Fruit fly (Drosophila melanogaster) whole organism, prepupa: ENCODE measurements around the gene IleRS-m.
A peak's percentile ranks its signal among the peaks of the same experiment; 100 is the strongest.

ENCODE experiments used
- Blimp-1 ChIP-seq: fragments of 200-800 bp; sonication (Bioruptor generic); optimal IDR thresholded peaks from 3 replicates; lab custom pipeline; 2017; ENCODE audit warnings: missing biosample characterization, missing genetic modification characterization, mild to moderate bottlenecking, moderate library complexity, missing genetic modification reagents
- CG10631 ChIP-seq: fragments of 200-800 bp; sonication (Bioruptor generic); optimal IDR thresholded peaks from 2 replicates; lab custom pipeline; 2016; ENCODE audit warnings: missing biosample characterization, missing genetic modification characterization
- CG10669 ChIP-seq: fragments of 200-800 bp; sonication (Bioruptor generic); optimal IDR thresholded peaks from 3 replicates; lab custom pipeline; 2018; ENCODE audit warnings: missing biosample characterization, mild to moderate bottlenecking, missing genetic modification characterization, moderate library complexity
- CG11294 ChIP-seq: fragments of 200-800 bp; sonication (Bioruptor generic); IDR thresholded peaks from 2 replicates; pipeline ENCODE4 v1.3.6; 2022; ENCODE audit warnings: missing biosample characterization, missing genetic modification characterization
- CG11902 ChIP-seq: fragments of 200-800 bp; sonication (Bioruptor generic); optimal IDR thresholded peaks from 3 replicates; lab custom pipeline; 2016; ENCODE audit warnings: missing biosample characterization, missing genetic modification characterization
- CG15336 ChIP-seq: fragments of 200-800 bp; sonication (Bioruptor generic); IDR thresholded peaks from 2 replicates; pipeline ENCODE4 v1.3.6; 2022; ENCODE audit warnings: missing biosample characterization, missing genetic modification characterization
- CG1621 ChIP-seq: fragments of 200-800 bp; sonication (Bioruptor generic); optimal IDR thresholded peaks from 3 replicates; lab custom pipeline; 2018; ENCODE audit warnings: missing biosample characterization, mild to moderate bottlenecking, missing genetic modification characterization
- CG16779 ChIP-seq: fragments of 200-800 bp; sonication (Bioruptor generic); optimal IDR thresholded peaks from 3 replicates; lab custom pipeline; 2017; ENCODE audit warnings: missing biosample characterization, mild to moderate bottlenecking, missing genetic modification characterization
- CG3032 ChIP-seq: fragments of 200-800 bp; optimal IDR thresholded peaks from 2 replicates; lab custom pipeline; 2019; ENCODE audit warnings: missing biosample characterization, mild to moderate bottlenecking, missing genetic modification characterization, moderate library complexity
- CG32006 ChIP-seq: fragments of 200-800 bp; sonication (Bioruptor generic); optimal IDR thresholded peaks from 3 replicates; lab custom pipeline; 2017; ENCODE audit warnings: missing biosample characterization, mild to moderate bottlenecking, missing genetic modification characterization
- CG34406 ChIP-seq: fragments of 200-800 bp; sonication (Bioruptor generic); optimal IDR thresholded peaks from 3 replicates; lab custom pipeline; 2016; ENCODE audit warnings: missing biosample characterization, missing genetic modification characterization
- CG3919 ChIP-seq: fragments of 200-800 bp; sonication (Bioruptor generic); optimal IDR thresholded peaks from 3 replicates; lab custom pipeline; 2016; ENCODE audit warnings: missing biosample characterization, missing genetic modification characterization
- CG4318 ChIP-seq: fragments of 200-800 bp; sonication (Bioruptor generic); optimal IDR thresholded peaks from 3 replicates; lab custom pipeline; 2017; ENCODE audit warnings: missing biosample characterization, mild to moderate bottlenecking, missing genetic modification characterization
- CG6163 ChIP-seq: fragments of 200-800 bp; sonication (Bioruptor generic); IDR thresholded peaks from 3 replicates; pipeline ENCODE4 v1.3.6; 2022; ENCODE audit warnings: missing biosample characterization, missing genetic modification characterization
- CG6276 ChIP-seq: fragments of 200-800 bp; sonication (Bioruptor generic); optimal IDR thresholded peaks from 2 replicates; lab custom pipeline; 2017; ENCODE audit warnings: missing biosample characterization, mild to moderate bottlenecking, missing genetic modification characterization
- CG6792 ChIP-seq: fragments of 200-800 bp; sonication (Bioruptor generic); optimal IDR thresholded peaks from 3 replicates; lab custom pipeline; 2016; ENCODE audit warnings: missing biosample characterization, missing genetic modification characterization
- CG7368 ChIP-seq: fragments of 200-800 bp; sonication (Bioruptor generic); optimal IDR thresholded peaks from 3 replicates; lab custom pipeline; 2016; ENCODE audit warnings: missing biosample characterization, missing genetic modification characterization
- CG8119 ChIP-seq: fragments of 200-800 bp; sonication (Bioruptor generic); IDR thresholded peaks from 3 replicates; pipeline ENCODE4 v1.3.6; 2022; ENCODE audit warnings: missing biosample characterization, missing genetic modification characterization
- CG8319 ChIP-seq: fragments of 200-800 bp; sonication (Bioruptor generic); optimal IDR thresholded peaks from 3 replicates; lab custom pipeline; 2016; ENCODE audit warnings: missing biosample characterization, missing genetic modification characterization
- CG9139 ChIP-seq: fragments of 200-800 bp; sonication (Bioruptor generic); optimal IDR thresholded peaks from 3 replicates; lab custom pipeline; 2017; ENCODE audit warnings: missing biosample characterization, mild to moderate bottlenecking, missing genetic modification characterization
- Eip75B ChIP-seq: fragments of 200-800 bp; sonication (Bioruptor generic); optimal IDR thresholded peaks from 3 replicates; lab custom pipeline; 2016; ENCODE audit warnings: missing biosample characterization, missing genetic modification characterization
- Eip93F ChIP-seq: fragments of 200-800 bp; sonication (Bioruptor generic); optimal IDR thresholded peaks from 2 replicates; lab custom pipeline; 2016; ENCODE audit warnings: missing biosample characterization, mild to moderate bottlenecking, missing genetic modification characterization
- Ets21C ChIP-seq: fragments of 200-800 bp; sonication (Bioruptor generic); optimal IDR thresholded peaks from 3 replicates; lab custom pipeline; 2016; ENCODE audit warnings: missing biosample characterization, missing genetic modification characterization
- Ets96B ChIP-seq: fragments of 200-800 bp; optimal IDR thresholded peaks from 2 replicates; lab custom pipeline; 2019; ENCODE audit warnings: missing biosample characterization, mild to moderate bottlenecking, missing genetic modification characterization, moderate library complexity
- Gug ChIP-seq: fragments of 200-800 bp; sonication (Bioruptor generic); IDR thresholded peaks from 2 replicates; pipeline ENCODE4 v1.3.6; 2022; ENCODE audit warnings: missing biosample characterization, missing genetic modification characterization
- Hr38 ChIP-seq: sonication (Bioruptor generic); optimal IDR thresholded peaks from 2 replicates; lab custom pipeline; 2016; ENCODE audit warnings: missing biosample characterization, missing genetic modification characterization
- Hr4 ChIP-seq: fragments of 200-800 bp; sonication (Bioruptor generic); optimal IDR thresholded peaks from 3 replicates; lab custom pipeline; 2016; ENCODE audit warnings: missing biosample characterization, missing genetic modification characterization
- Lpt ChIP-seq: fragments of 200-800 bp; sonication (Bioruptor generic); optimal IDR thresholded peaks from 3 replicates; lab custom pipeline; 2016; ENCODE audit warnings: missing biosample characterization, missing genetic modification characterization
- OdsH ChIP-seq: fragments of 200-800 bp; sonication (Bioruptor generic); optimal IDR thresholded peaks from 3 replicates; lab custom pipeline; 2016; ENCODE audit warnings: missing biosample characterization, missing genetic modification characterization
- Smox ChIP-seq: fragments of 200-800 bp; sonication (Bioruptor generic); optimal IDR thresholded peaks from 3 replicates; lab custom pipeline; 2016; ENCODE audit warnings: missing biosample characterization, missing genetic modification characterization
- Sox102F ChIP-seq: fragments of 200-800 bp; sonication (Bioruptor generic); optimal IDR thresholded peaks from 2 replicates; lab custom pipeline; 2016; ENCODE audit warnings: missing biosample characterization, mild to moderate bottlenecking, missing genetic modification characterization
- Sox14 ChIP-seq: fragments of 200-800 bp; sonication (Bioruptor generic); optimal IDR thresholded peaks from 3 replicates; lab custom pipeline; 2016; ENCODE audit warnings: missing biosample characterization, missing genetic modification characterization
- Sox15 ChIP-seq: fragments of 200-800 bp; sonication (Bioruptor generic); optimal IDR thresholded peaks from 3 replicates; lab custom pipeline; 2016; ENCODE audit warnings: missing biosample characterization, missing genetic modification characterization
- achi ChIP-seq: fragments of 200-800 bp; sonication (Bioruptor generic); optimal IDR thresholded peaks from 3 replicates; lab custom pipeline; 2016; ENCODE audit warnings: missing biosample characterization, missing genetic modification characterization
- cyc ChIP-seq: fragments of 200-800 bp; sonication (Bioruptor generic); optimal IDR thresholded peaks from 3 replicates; lab custom pipeline; 2016; ENCODE audit warnings: missing biosample characterization, missing genetic modification characterization
- dac ChIP-seq: fragments of 200-800 bp; sonication (Bioruptor generic); optimal IDR thresholded peaks from 2 replicates; lab custom pipeline; 2017; ENCODE audit warnings: missing biosample characterization, mild to moderate bottlenecking, missing genetic modification characterization
- dsx ChIP-seq: fragments of 200-800 bp; optimal IDR thresholded peaks from 3 replicates; lab custom pipeline; 2019; ENCODE audit warnings: missing biosample characterization, mild to moderate bottlenecking, missing genetic modification characterization, moderate library complexity; ENCODE audit not compliant: poor library complexity, severe bottlenecking
- eg ChIP-seq: fragments of 200-800 bp; sonication (Bioruptor generic); IDR thresholded peaks from 3 replicates; pipeline ENCODE4 v1.3.6; 2022; ENCODE audit warnings: missing biosample characterization, missing genetic modification characterization
- esn ChIP-seq: fragments of 200-800 bp; sonication (Bioruptor generic); optimal IDR thresholded peaks from 2 replicates; lab custom pipeline; 2016; ENCODE audit warnings: missing biosample characterization, mild to moderate bottlenecking, missing genetic modification characterization, moderate library complexity
- fd59A ChIP-seq: fragments of 200-800 bp; sonication (Bioruptor generic); optimal IDR thresholded peaks from 2 replicates; lab custom pipeline; 2017; ENCODE audit warnings: missing biosample characterization, mild to moderate bottlenecking, missing genetic modification characterization, missing genetic modification reagents
- fd85E ChIP-seq: fragments of 200-800 bp; sonication (Bioruptor generic); optimal IDR thresholded peaks from 3 replicates; lab custom pipeline; 2016; ENCODE audit warnings: missing biosample characterization, missing genetic modification characterization
- fkh ChIP-seq: fragments of 200-800 bp; sonication (Bioruptor generic); optimal IDR thresholded peaks from 3 replicates; lab custom pipeline; 2017; ENCODE audit warnings: missing biosample characterization, mild to moderate bottlenecking, missing genetic modification characterization, moderate library complexity
- net ChIP-seq: fragments of 200-800 bp; sonication (Bioruptor generic); optimal IDR thresholded peaks from 3 replicates; lab custom pipeline; 2016; ENCODE audit warnings: missing biosample characterization, missing genetic modification characterization
- ss ChIP-seq, 2 experiments: fragments of 200-800 bp; sonication (Bioruptor generic); optimal IDR thresholded peaks; 2 replicates in 1 of 2; 3 replicates in 1 of 2; lab custom pipeline; 2017 to 2018; ENCODE audit warnings: mild to moderate bottlenecking in 2 of 2, missing biosample characterization in 2 of 2, missing genetic modification characterization in 2 of 2, moderate library complexity in 1 of 2
- svp ChIP-seq: fragments of 200-800 bp; sonication (Bioruptor generic); peaks from one replicate; lab custom pipeline; 2016; ENCODE audit warnings: missing biosample characterization, missing genetic modification characterization
- topi ChIP-seq: fragments of 200-800 bp; sonication (Bioruptor generic); optimal IDR thresholded peaks from 3 replicates; lab custom pipeline; 2016; ENCODE audit warnings: missing biosample characterization, missing genetic modification characterization
- vri ChIP-seq: fragments of 200-800 bp; sonication (Bioruptor generic); optimal IDR thresholded peaks from 3 replicates; lab custom pipeline; 2016; ENCODE audit warnings: missing biosample characterization, mild to moderate bottlenecking, missing genetic modification characterization

IleRS-m gene

DNA sequence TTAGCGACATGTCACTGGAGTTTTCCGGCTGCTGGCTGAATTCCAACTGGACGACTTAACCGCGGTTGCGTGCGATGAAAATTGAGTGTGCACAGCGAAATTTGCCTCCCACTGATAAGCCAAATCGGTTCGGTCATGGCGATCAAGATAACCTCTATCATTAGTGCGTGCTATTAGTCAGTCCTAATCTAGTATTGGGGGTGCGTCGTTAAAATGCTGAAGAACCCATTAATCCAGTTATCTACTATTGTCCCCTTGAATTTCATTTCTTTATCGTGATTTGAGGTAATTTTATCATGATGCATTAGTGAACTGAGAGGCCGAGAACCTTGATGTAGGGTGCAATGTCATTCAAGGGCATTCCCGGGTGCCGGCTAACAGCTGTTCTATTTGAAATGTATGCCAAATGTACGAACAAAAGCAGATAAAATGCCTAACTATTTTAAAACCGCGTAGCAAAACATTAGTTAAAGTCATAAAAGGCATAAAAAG, 28.4 kb downstream of the IleRS-m start, which contains the start of gene Pgm1 (continued):
- TF ChIP-seq fd85E, result no peak
- TF ChIP-seq esn (GFP tag; lab: Kevin White, UChicago), result peak; percentile 96
- TF ChIP-seq CG6792, result peak; percentile 92
- TF ChIP-seq CG15336 (GFP tag; lab: Robert Waterston, UW), result peak; percentile 80
- no peak for TF ChIP-seq CG16779 (tag; lab: Kevin White, UChicago)
- no peak for TF ChIP-seq ss (GFP tag; optimal IDR thresholded peaks at IDR 0.05; lab: Kevin White, UChicago)
- peak; percentile 95 for TF ChIP-seq CG3919 (GFP tag; lab: Kevin White, UChicago)
- no peak for TF ChIP-seq dac
- peak; percentile 71 for TF ChIP-seq Blimp-1 (GFP tag; lab: Kevin White, UChicago)
- TF ChIP-seq CG4318 (GFP tag; lab: Kevin White, UChicago), result no peak
- TF ChIP-seq topi (GFP tag; lab: Kevin White, UChicago), result peak; percentile 95

DNA sequence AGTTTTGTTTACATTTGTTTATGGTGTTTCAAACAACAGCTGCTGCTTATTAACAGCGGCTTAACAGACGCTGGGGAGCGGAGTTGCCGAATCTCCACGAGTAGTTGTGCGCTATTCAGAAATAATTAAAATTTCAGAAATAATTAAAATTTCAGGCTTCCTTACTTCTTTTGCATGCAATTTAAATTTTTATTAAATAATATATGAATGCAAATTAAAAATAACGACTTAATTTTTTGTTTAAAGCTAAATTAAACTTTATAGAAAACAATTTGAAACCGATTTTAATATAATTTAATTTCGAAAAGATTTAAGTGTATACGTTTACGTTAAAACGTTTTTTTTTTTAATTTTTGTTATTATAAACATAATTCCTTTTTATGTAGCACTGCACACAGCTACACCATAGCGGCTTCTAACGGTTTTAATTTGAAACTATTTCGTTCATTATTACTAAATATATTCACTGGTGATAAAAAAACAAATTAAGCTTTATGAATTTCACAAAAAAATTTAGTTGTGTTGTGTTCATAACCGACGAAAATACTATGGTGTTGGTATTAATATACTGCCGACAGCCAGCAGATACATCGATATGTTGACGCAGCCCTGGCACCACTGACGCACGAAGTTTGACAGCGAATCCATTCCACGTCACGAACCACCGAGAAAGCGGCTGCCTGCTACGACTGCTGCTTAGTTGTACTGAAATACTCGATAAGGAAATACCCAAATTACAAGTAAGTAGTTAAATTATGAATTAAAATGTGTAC, 29.1 kb downstream of the IleRS-m start, which contains the start of gene SsRbeta:
Gene SsRbeta, plus strand, starts transcription at position 645 of the 773 bp plus-strand sequence.
- no peak for TF ChIP-seq dac
- no peak for TF ChIP-seq Hr4 (GFP tag; lab: Kevin White, UChicago)
- peak; percentile 19 for TF ChIP-seq esn (GFP tag; lab: Kevin White, UChicago)
- no peak for TF ChIP-seq Sox14 (GFP tag; lab: Kevin White, UChicago)
- TF ChIP-seq CG8119 (GFP tag; lab: Robert Waterston, UW), result peak; percentile 19
- no peak for TF ChIP-seq CG9139 (GFP tag; lab: Kevin White, UChicago)
- no peak for TF ChIP-seq CG10669 (GFP tag; lab: Kevin White, UChicago)
- TF ChIP-seq Sox15, result no peak
- TF ChIP-seq cyc (GFP tag; lab: Kevin White, UChicago), result no peak
- TF ChIP-seq Ets96B (tag; lab: Kevin White, UChicago), result no peak
- no peak for TF ChIP-seq Blimp-1 (GFP tag; lab: Kevin White, UChicago)
- no peak for TF ChIP-seq CG4318 (GFP tag; lab: Kevin White, UChicago)
- TF ChIP-seq CG11902 (GFP tag; lab: Kevin White, UChicago), result no peak
- peak; percentile 20 for TF ChIP-seq CG6163
- TF ChIP-seq achi (GFP tag; lab: Kevin White, UChicago), result peak; percentile 100
- TF ChIP-seq CG1621 (tag; lab: Kevin White, UChicago), result no peak
- no peak for TF ChIP-seq dsx (GFP tag; lab: Kevin White, UChicago)
- TF ChIP-seq net (GFP tag; lab: Kevin White, UChicago), result no peak
- TF ChIP-seq CG11294 (GFP tag; lab: Robert Waterston, UW), result no peak
- TF ChIP-seq Smox (GFP tag; lab: Kevin White, UChicago), result no peak
- peak; percentile 33 for TF ChIP-seq Gug (GFP tag; lab: Robert Waterston, UW)
- no peak for TF ChIP-seq Eip75B (GFP tag; lab: Kevin White, UChicago)
- no peak for TF ChIP-seq vri (GFP tag; lab: Kevin White, UChicago)
- peak; percentile 18 for TF ChIP-seq CG10631 (GFP tag; lab: Kevin White, UChicago)
- no peak for TF ChIP-seq Sox102F (GFP tag; lab: Kevin White, UChicago)
- no peak for TF ChIP-seq topi (GFP tag; lab: Kevin White, UChicago)
- peak; percentile 43 for TF ChIP-seq OdsH (GFP tag; lab: Kevin White, UChicago)
- TF ChIP-seq svp, result no peak
- TF ChIP-seq CG16779 (tag; lab: Kevin White, UChicago), result no peak
- TF ChIP-seq Hr38 (GFP tag; lab: Kevin White, UChicago), result no peak
- TF ChIP-seq fd85E, result no peak
- peak; percentile 13 for TF ChIP-seq CG3032
- no peak for TF ChIP-seq fd59A (GFP tag; lab: Kevin White, UChicago)
- TF ChIP-seq CG6276 (GFP tag; lab: Kevin White, UChicago), result no peak
- no peak for TF ChIP-seq Ets21C (GFP tag; lab: Kevin White, UChicago)
- peak; percentile 78 for TF ChIP-seq Eip93F (GFP tag; lab: Kevin White, UChicago)
- no peak for TF ChIP-seq CG32006
- peak; percentile 51 for TF ChIP-seq fkh (GFP tag; lab: Kevin White, UChicago)
- TF ChIP-seq ss (GFP tag; optimal IDR thresholded peaks at IDR 0.05; lab: Kevin White, UChicago), result no peak
- no peak for TF ChIP-seq CG7368 (GFP tag; lab: Kevin White, UChicago)
- peak; percentile 63 for TF ChIP-seq eg (GFP tag; lab: Robert Waterston, UW)
- TF ChIP-seq CG3919 (GFP tag; lab: Kevin White, UChicago), result no peak
- no peak for TF ChIP-seq CG34406 (GFP tag; lab: Kevin White, UChicago)
- no peak for TF ChIP-seq Lpt (GFP tag; lab: Kevin White, UChicago)
- TF ChIP-seq CG6792, result no peak
- no peak for TF ChIP-seq CG8319 (GFP tag; lab: Kevin White, UChicago)
